Worm (Caenorhabditis elegans) whole organism, late embryonic: ENCODE measurements around the gene Y26E6A.3.

Experiments
- dmd-4 ChIP-seq: sonication (generic microtip); optimal IDR thresholded peaks from 2 replicates; lab custom pipeline; 2016; ENCODE audit warnings: borderline replicate concordance, missing genetic modification characterization, missing compliant biosample characterization
- hlh-30 ChIP-seq: sonication (generic microtip); optimal IDR thresholded peaks from 2 replicates; lab custom pipeline; 2017; ENCODE audit warnings: antibody characterized with exemption, missing genetic modification characterization, missing compliant biosample characterization; ENCODE audit not compliant: insufficient read depth
- nhr-11 ChIP-seq: fragments of 150-350 bp; optimal IDR thresholded peaks from 2 replicates; lab custom pipeline; 2014; ENCODE audit warnings: missing biosample characterization, missing genetic modification characterization
- pqm-1 ChIP-seq: sonication (generic microtip); optimal IDR thresholded peaks from 2 replicates; lab custom pipeline; 2016; ENCODE audit warnings: missing genetic modification characterization, missing compliant biosample characterization
- rnt-1 ChIP-seq: sonication (generic microtip); optimal IDR thresholded peaks from 2 replicates; lab custom pipeline; 2016; ENCODE audit warnings: missing genetic modification characterization, missing compliant biosample characterization
- unc-42 ChIP-seq: sonication (generic microtip); optimal IDR thresholded peaks from 2 replicates; lab custom pipeline; 2016; ENCODE audit warnings: missing genotype, missing genetic modification characterization, missing compliant biosample characterization
- ztf-16 ChIP-seq: sonication (generic microtip); optimal IDR thresholded peaks from 2 replicates; lab custom pipeline; 2017; ENCODE audit warnings: missing genetic modification characterization, missing compliant biosample characterization

- no peak for TF ChIP-seq pqm-1 (tag; lab: Kevin White, UChicago)
- TF ChIP-seq rnt-1 (tag; lab: Kevin White, UChicago) = no peak
- TF ChIP-seq nhr-11 = no peak
- TF ChIP-seq dmd-4 = no peak
- no peak for TF ChIP-seq unc-42 (tag; lab: Kevin White, UChicago)
- no peak for TF ChIP-seq ztf-16 (tag; lab: Kevin White, UChicago)
- TF ChIP-seq hlh-30 (tag; lab: Kevin White, UChicago) = no peak
Observed at ce11 chrX:13900047-13900446, 9.7 kb downstream of the Y26E6A.3 start, which contains the start of gene sra-38.
